Worm (Caenorhabditis elegans): Measurements from ENCODE around the gene srx-68.

ce11 chrV:3913131-3913530 lies 559 bp downstream of the srx-68 start:
- TF ChIP-seq pha-4 (tag; optimal IDR thresholded peaks at IDR 0.05) (no peak), ama-1 (optimal IDR thresholded peaks at IDR 0.05) (no peak), unc-86 (tag; optimal IDR thresholded peaks at IDR 0.05) (no peak)

Measured in whole organism, late embryonic.